Worm (Caenorhabditis elegans) whole organism, midembryonic: ENCODE measurements around the gene E02H1.1.

Experiments
- T22C8.4 ChIP-seq: fragments of 200-800 bp; sonication (Bioruptor generic); IDR thresholded peaks from 2 replicates; pipeline ENCODE4 v1.3.6; 2022; ENCODE audit warnings: missing genetic modification characterization, missing compliant biosample characterization
- cog-1 ChIP-seq: sonication (generic microtip); optimal IDR thresholded peaks from 2 replicates; lab custom pipeline; 2016; ENCODE audit warnings: missing genetic modification characterization, missing compliant biosample characterization
- flt-1 ChIP-seq: fragments of 200-800 bp; sonication (Bioruptor generic); IDR thresholded peaks from 2 replicates; pipeline ENCODE4 v1.3.6; 2022; ENCODE audit warnings: missing genetic modification characterization, missing compliant biosample characterization
- klf-2 ChIP-seq: fragments of 200-800 bp; sonication (Bioruptor generic); conservative IDR thresholded peaks from 2 replicates; pipeline ENCODE4 v1.3.6; 2022; ENCODE audit warnings: missing genetic modification reagents, missing genetic modification characterization, missing compliant biosample characterization
- med-1 ChIP-seq: sonication (generic microtip); optimal IDR thresholded peaks from 2 replicates; lab custom pipeline; 2017; ENCODE audit warnings: missing genetic modification characterization, mild to moderate bottlenecking, missing compliant biosample characterization, antibody characterized with exemption, missing genetic modification reagents; ENCODE audit not compliant: insufficient read depth
- ref-1 ChIP-seq: fragments of 200-800 bp; sonication (Bioruptor generic); conservative IDR thresholded peaks from 2 replicates; pipeline ENCODE4 v1.3.6; 2022; ENCODE audit warnings: missing genetic modification reagents, missing genetic modification characterization, missing compliant biosample characterization
- tab-1 ChIP-seq: fragments of 200-800 bp; sonication (Bioruptor generic); IDR thresholded peaks from 2 replicates; pipeline ENCODE4 v1.3.6; 2022; ENCODE audit warnings: missing genetic modification characterization, missing compliant biosample characterization
- ztf-23 ChIP-seq: fragments of 200-800 bp; sonication (Bioruptor generic); IDR thresholded peaks from 2 replicates; pipeline ENCODE4 v1.3.6; 2022; ENCODE audit warnings: missing genetic modification reagents, missing genetic modification characterization, missing compliant biosample characterization
- ztf-29 ChIP-seq: fragments of 200-800 bp; sonication (Bioruptor generic); IDR thresholded peaks from 2 replicates; pipeline ENCODE4 v1.3.6; 2022; ENCODE audit warnings: missing genetic modification reagents, missing genetic modification characterization, missing compliant biosample characterization

- TF ChIP-seq flt-1 (GFP tag; lab: Robert Waterston, UW) (no peak), T22C8.4 (GFP tag; lab: Robert Waterston, UW) (no peak), cog-1 (tag; lab: Kevin White, UChicago) (no peak), ref-1 (GFP tag; lab: Robert Waterston, UW) (no peak), klf-2 (no peak), med-1 (GFP tag; lab: Kevin White, UChicago) (no peak), tab-1 (no peak), ztf-23 (no peak), ztf-29 (GFP tag; lab: Robert Waterston, UW) (no peak)
These were observed 32.1 kb downstream of the E02H1.1 start for ce11 chrII:9558906-9559305.
